Fruit fly (Drosophila melanogaster) whole organism, embryonic: Measurements from ENCODE around the gene CG43800.

ENCODE experiments used
- B-H1 ChIP-seq: fragments of 200-800 bp; sonication (Bioruptor generic); IDR thresholded peaks from 3 replicates; pipeline ENCODE4 v1.3.6; 2022; ENCODE audit warnings: missing biosample characterization, missing genetic modification characterization
- BEAF-32 ChIP-seq: fragments of 200-800 bp; sonication (Bioruptor generic); optimal IDR thresholded peaks from 3 replicates; lab custom pipeline; 2017; ENCODE audit warnings: missing biosample characterization, missing genetic modification characterization, mild to moderate bottlenecking, moderate library complexity, missing genetic modification reagents
- CG10274 ChIP-seq: fragments of 200-800 bp; sonication (Bioruptor generic); optimal IDR thresholded peaks from 3 replicates; lab custom pipeline; 2017; ENCODE audit warnings: missing biosample characterization, mild to moderate bottlenecking, missing genetic modification characterization
- CG12942 ChIP-seq: fragments of 200-800 bp; sonication (Bioruptor generic); optimal IDR thresholded peaks from 3 replicates; lab custom pipeline; 2016; ENCODE audit warnings: missing biosample characterization, missing genetic modification characterization
- CG14050 ChIP-seq: fragments of 200-800 bp; sonication (Bioruptor generic); IDR thresholded peaks from 3 replicates; pipeline ENCODE4 v1.3.6; 2022; ENCODE audit warnings: missing biosample characterization, missing genetic modification characterization
- CG1603 ChIP-seq: fragments of 200-800 bp; sonication (Bioruptor generic); optimal IDR thresholded peaks from 2 replicates; lab custom pipeline; 2019; ENCODE audit warnings: missing biosample characterization, mild to moderate bottlenecking, missing genetic modification characterization, moderate library complexity
- CG30020 ChIP-seq: fragments of 200-800 bp; optimal IDR thresholded peaks from 2 replicates; lab custom pipeline; 2019; ENCODE audit warnings: missing biosample characterization, mild to moderate bottlenecking, missing genetic modification characterization, moderate library complexity
- CG3281 ChIP-seq: fragments of 200-800 bp; sonication (Bioruptor generic); optimal IDR thresholded peaks from 3 replicates; lab custom pipeline; 2017; ENCODE audit warnings: missing biosample characterization, mild to moderate bottlenecking, missing genetic modification characterization
- CG3847 ChIP-seq: fragments of 200-800 bp; sonication (Bioruptor generic); IDR thresholded peaks from 2 replicates; pipeline ENCODE4 v1.3.6; 2022; ENCODE audit warnings: missing biosample characterization, missing genetic modification characterization
- CG43689 ChIP-seq: fragments of 200-800 bp; sonication (Bioruptor generic); IDR thresholded peaks from 2 replicates; pipeline ENCODE4 v1.3.6; 2022; ENCODE audit warnings: missing biosample characterization, missing genetic modification characterization
- CG6254 ChIP-seq: fragments of 200-800 bp; sonication (Bioruptor generic); optimal IDR thresholded peaks from 3 replicates; lab custom pipeline; 2017; ENCODE audit warnings: mild to moderate bottlenecking, missing biosample characterization, missing genetic modification reagents, missing genetic modification characterization
- CG7963 ChIP-seq: fragments of 200-800 bp; sonication (Bioruptor generic); IDR thresholded peaks from 3 replicates; pipeline ENCODE4 v1.3.6; 2022; ENCODE audit warnings: missing biosample characterization, missing genetic modification characterization; ENCODE audit not compliant: partially characterized antibody
- CG8290 ChIP-seq, 3 experiments: fragments of 200-800 bp; sonication (Bioruptor generic); optimal IDR thresholded peaks; 2 replicates each; lab custom pipeline; 2016 to 2019; ENCODE audit warnings: missing biosample characterization in 3 of 3, missing genetic modification characterization in 3 of 3, mild to moderate bottlenecking in 2 of 3, moderate library complexity in 1 of 3
- CG8765 ChIP-seq: fragments of 200-800 bp; sonication (Bioruptor generic); IDR thresholded peaks from 2 replicates; pipeline ENCODE4 v1.3.6; 2022; ENCODE audit warnings: missing biosample characterization, missing genetic modification characterization
- CrebB ChIP-seq: fragments of 200-800 bp; sonication (Bioruptor generic); optimal IDR thresholded peaks from 3 replicates; lab custom pipeline; 2018; ENCODE audit warnings: missing biosample characterization, mild to moderate bottlenecking, missing genetic modification characterization
- Dip2 ChIP-seq: fragments of 200-800 bp; sonication (Bioruptor generic); IDR thresholded peaks from 2 replicates; pipeline ENCODE4 v1.3.6; 2022; ENCODE audit warnings: missing biosample characterization, missing genetic modification characterization
- Dll ChIP-seq: fragments of 200-800 bp; sonication (Bioruptor generic); IDR thresholded peaks from 4 replicates; pipeline ENCODE4 v1.3.6; 2022; ENCODE audit warnings: missing biosample characterization, missing genetic modification characterization; ENCODE audit not compliant: partially characterized antibody
- Ets97D ChIP-seq: fragments of 200-800 bp; sonication (Bioruptor generic); optimal IDR thresholded peaks from 3 replicates; lab custom pipeline; 2016; ENCODE audit warnings: missing biosample characterization, missing genetic modification characterization
- H2.0 ChIP-seq: fragments of 200-800 bp; sonication (Bioruptor generic); IDR thresholded peaks from 2 replicates; pipeline ENCODE4 v1.3.6; 2022; ENCODE audit warnings: missing biosample characterization, missing genetic modification characterization
- Jarid2 ChIP-seq: fragments of 200-800 bp; sonication (Bioruptor generic); optimal IDR thresholded peaks from 3 replicates; lab custom pipeline; 2017; ENCODE audit warnings: mild to moderate bottlenecking, missing biosample characterization, missing genetic modification reagents, missing genetic modification characterization
- NC2α ChIP-seq: fragments of 200-800 bp; sonication (Bioruptor generic); optimal IDR thresholded peaks from 2 replicates; lab custom pipeline; 2016; ENCODE audit warnings: missing biosample characterization, missing genetic modification characterization
- Neu2 ChIP-seq: fragments of 200-800 bp; sonication (Bioruptor generic); optimal IDR thresholded peaks from 3 replicates; lab custom pipeline; 2016; ENCODE audit warnings: missing biosample characterization, missing genetic modification characterization, borderline replicate concordance
- Nf-YC ChIP-seq: fragments of 200-800 bp; optimal IDR thresholded peaks from 3 replicates; lab custom pipeline; 2019; ENCODE audit warnings: missing biosample characterization, mild to moderate bottlenecking, missing genetic modification characterization, moderate library complexity
- Opbp ChIP-seq: fragments of 200-800 bp; sonication (Bioruptor generic); IDR thresholded peaks from 3 replicates; pipeline ENCODE4 v1.3.6; 2022; ENCODE audit warnings: missing biosample characterization, missing genetic modification characterization; ENCODE audit not compliant: partially characterized antibody
- Optix ChIP-seq: fragments of 200-800 bp; sonication (Bioruptor generic); IDR thresholded peaks from 3 replicates; pipeline ENCODE4 v1.3.6; 2022; ENCODE audit warnings: missing biosample characterization, missing genetic modification characterization
- Poxn ChIP-seq: fragments of 200-800 bp; sonication (Bioruptor generic); IDR thresholded peaks from 2 replicates; pipeline ENCODE4 v1.3.6; 2022; ENCODE audit warnings: missing biosample characterization, missing genetic modification characterization
- Taf1 ChIP-seq: fragments of 200-800 bp; sonication (Bioruptor generic); IDR thresholded peaks from 2 replicates; pipeline ENCODE4 v1.3.6; 2022; ENCODE audit warnings: missing biosample characterization, missing genetic modification characterization
- amos ChIP-seq: fragments of 200-800 bp; sonication (Bioruptor generic); IDR thresholded peaks from 2 replicates; pipeline ENCODE4 v1.3.6; 2022; ENCODE audit warnings: missing biosample characterization, missing genetic modification characterization; ENCODE audit not compliant: partially characterized antibody
- ase ChIP-seq: fragments of 200-800 bp; sonication (Bioruptor generic); IDR thresholded peaks from 3 replicates; pipeline ENCODE4 v1.3.6; 2022; ENCODE audit warnings: missing biosample characterization, missing genetic modification characterization
- az2 ChIP-seq: fragments of 200-800 bp; sonication (Bioruptor generic); optimal IDR thresholded peaks from 3 replicates; lab custom pipeline; 2016; ENCODE audit warnings: missing biosample characterization, missing genetic modification characterization
- bigmax ChIP-seq: fragments of 200-800 bp; sonication (Bioruptor generic); optimal IDR thresholded peaks from 2 replicates; lab custom pipeline; 2018; ENCODE audit warnings: missing biosample characterization, mild to moderate bottlenecking, missing genetic modification characterization
- btn ChIP-seq: fragments of 200-800 bp; sonication (Bioruptor generic); optimal IDR thresholded peaks from 2 replicates; lab custom pipeline; 2016; ENCODE audit warnings: missing biosample characterization, missing genetic modification characterization
- dimm ChIP-seq: fragments of 200-800 bp; sonication (Bioruptor generic); IDR thresholded peaks from 2 replicates; pipeline ENCODE4 v1.3.6; 2022; ENCODE audit warnings: missing biosample characterization, missing genetic modification characterization
- dmrt99B ChIP-seq: fragments of 200-800 bp; sonication (Bioruptor generic); optimal IDR thresholded peaks from 2 replicates; lab custom pipeline; 2018; ENCODE audit warnings: missing biosample characterization, mild to moderate bottlenecking, missing genetic modification characterization, moderate library complexity
- eyg ChIP-seq: fragments of 200-800 bp; sonication (Bioruptor generic); optimal IDR thresholded peaks from 3 replicates; lab custom pipeline; 2016; ENCODE audit warnings: missing biosample characterization, missing genetic modification characterization
- fd64A ChIP-seq: fragments of 200-800 bp; sonication (Bioruptor generic); optimal IDR thresholded peaks from 3 replicates; lab custom pipeline; 2018; ENCODE audit warnings: missing biosample characterization, mild to moderate bottlenecking, missing genetic modification characterization
- fd96Cb ChIP-seq: fragments of 200-800 bp; sonication (Bioruptor generic); optimal IDR thresholded peaks from 2 replicates; lab custom pipeline; 2018; ENCODE audit warnings: missing biosample characterization, mild to moderate bottlenecking, missing genetic modification characterization, moderate library complexity
- gfzf ChIP-seq: fragments of 200-800 bp; sonication (Bioruptor generic); optimal IDR thresholded peaks from 2 replicates; lab custom pipeline; 2016; ENCODE audit warnings: missing biosample characterization, mild to moderate bottlenecking, missing genetic modification characterization, moderate library complexity
- her ChIP-seq: fragments of 200-800 bp; sonication (Bioruptor generic); optimal IDR thresholded peaks from 2 replicates; lab custom pipeline; 2016; ENCODE audit warnings: missing biosample characterization, missing genetic modification characterization
- jing ChIP-seq: fragments of 200-800 bp; sonication (Bioruptor generic); optimal IDR thresholded peaks from 2 replicates; lab custom pipeline; 2018; ENCODE audit warnings: missing biosample characterization, mild to moderate bottlenecking, missing genetic modification characterization
- lbe ChIP-seq: fragments of 200-800 bp; sonication (Bioruptor generic); optimal IDR thresholded peaks from 2 replicates; lab custom pipeline; 2016; ENCODE audit warnings: missing biosample characterization, mild to moderate bottlenecking, missing genetic modification characterization
- lola ChIP-seq, 3 experiments: fragments of >200 bp in 2 of 3; fragments of 200-800 bp in 1 of 3; sonication (Bioruptor generic) in 1 of 3; optimal IDR thresholded peaks; 2 replicates each; lab custom pipeline; 2017 to 2019; ENCODE audit warnings: missing biosample characterization in 3 of 3, missing genetic modification characterization in 3 of 3, mild to moderate bottlenecking in 1 of 3, moderate library complexity in 1 of 3
- pfk ChIP-seq: fragments of 200-800 bp; sonication (Bioruptor generic); optimal IDR thresholded peaks from 2 replicates; lab custom pipeline; 2018; ENCODE audit warnings: missing biosample characterization, mild to moderate bottlenecking, missing genetic modification characterization, moderate library complexity
- row ChIP-seq: fragments of 200-800 bp; sonication (Bioruptor generic); IDR thresholded peaks from 3 replicates; pipeline ENCODE4 v1.3.6; 2022; ENCODE audit warnings: missing biosample characterization, missing genetic modification characterization
- sd ChIP-seq: fragments of 200-800 bp; sonication (Bioruptor generic); optimal IDR thresholded peaks from 3 replicates; lab custom pipeline; 2018; ENCODE audit warnings: missing biosample characterization, mild to moderate bottlenecking, missing genetic modification characterization, moderate library complexity
- seq ChIP-seq: fragments of 200-800 bp; sonication (Bioruptor generic); IDR thresholded peaks from 2 replicates; pipeline ENCODE4 v1.3.6; 2022; ENCODE audit warnings: missing biosample characterization, missing genetic modification characterization
- trh ChIP-seq: fragments of 200-800 bp; sonication (Bioruptor generic); optimal IDR thresholded peaks from 2 replicates; lab custom pipeline; 2016; ENCODE audit warnings: missing biosample characterization, missing genetic modification characterization
- vnd ChIP-seq: fragments of 200-800 bp; sonication (Bioruptor generic); IDR thresholded peaks from 3 replicates; pipeline ENCODE4 v1.3.6; 2022; ENCODE audit warnings: missing biosample characterization, missing genetic modification characterization; ENCODE audit not compliant: partially characterized antibody
- wor ChIP-seq: fragments of 200-800 bp; sonication (Bioruptor generic); IDR thresholded peaks from 2 replicates; pipeline ENCODE4 v1.3.6; 2022; ENCODE audit warnings: missing biosample characterization, missing genetic modification characterization
- yki ChIP-seq: fragments of >200 bp; optimal IDR thresholded peaks from 3 replicates; lab custom pipeline; 2018
- zfh1 ChIP-seq: fragments of 200-800 bp; sonication (Bioruptor generic); IDR thresholded peaks from 3 replicates; pipeline ENCODE4 v1.3.6; 2022; ENCODE audit warnings: missing biosample characterization, missing genetic modification characterization

CG43800 gene

dm6 chr2L:7240311-7240710 is 7.7 kb upstream of the CG43800 start (continued):
- no peak for TF ChIP-seq her (GFP tag; lab: Kevin White, UChicago)
- TF ChIP-seq fd96Cb (tag; lab: Kevin White, UChicago): no peak
- no peak for TF ChIP-seq CG3281 (GFP tag; lab: Kevin White, UChicago)
- TF ChIP-seq gfzf (GFP tag; lab: Kevin White, UChicago): no peak
- TF ChIP-seq Neu2 (GFP tag; lab: Kevin White, UChicago): no peak
- TF ChIP-seq az2: no peak
- no peak for TF ChIP-seq bigmax (GFP tag; lab: Kevin White, UChicago)
- no peak for TF ChIP-seq lbe (GFP tag; lab: Kevin White, UChicago)
- TF ChIP-seq jing (GFP tag; lab: Kevin White, UChicago): no peak
- TF ChIP-seq B-H1 (GFP tag; lab: Robert Waterston, UW): no peak
- TF ChIP-seq CG6254 (GFP tag; lab: Kevin White, UChicago): no peak
- TF ChIP-seq Taf1 (GFP tag; lab: Robert Waterston, UW): no peak
- no peak for TF ChIP-seq btn
- TF ChIP-seq yki (lab: Kevin White, UChicago): no peak
- TF ChIP-seq Dip2: no peak
- TF ChIP-seq CG3847 (GFP tag; lab: Robert Waterston, UW): no peak
- no peak for TF ChIP-seq trh (GFP tag; lab: Kevin White, UChicago)
- TF ChIP-seq Optix (GFP tag; lab: Robert Waterston, UW): no peak
- no peak for TF ChIP-seq CG8765 (GFP tag; lab: Robert Waterston, UW)
- no peak for TF ChIP-seq row
- peak; percentile 25; the same call in 1 of the 2 replicates for TF ChIP-seq amos
- no peak for TF ChIP-seq CG43689
- TF ChIP-seq Ets97D (GFP tag; lab: Kevin White, UChicago): no peak
- no peak for TF ChIP-seq CG12942 (GFP tag; lab: Kevin White, UChicago)
- TF ChIP-seq seq: no peak
- no peak for TF ChIP-seq CG1603 (tag; lab: Kevin White, UChicago)
- TF ChIP-seq CG10274 (GFP tag; lab: Kevin White, UChicago): no peak
- TF ChIP-seq Jarid2: peak; percentile 52
- no peak for TF ChIP-seq CG14050 (GFP tag; lab: Robert Waterston, UW)
- no peak for TF ChIP-seq CG30020 (tag; lab: Kevin White, UChicago)
- TF ChIP-seq Opbp (GFP tag; lab: Robert Waterston, UW): no peak
- TF ChIP-seq CrebB: no peak
- no peak for TF ChIP-seq Poxn (GFP tag; lab: Robert Waterston, UW)
- TF ChIP-seq lola (GFP tag; optimal IDR thresholded peaks at IDR 0.05; lab: Kevin White, UChicago): no peak
- TF ChIP-seq CG7963 (GFP tag; lab: Robert Waterston, UW): no peak
- TF ChIP-seq Dll (GFP tag; lab: Robert Waterston, UW): no peak
- no peak for TF ChIP-seq dmrt99B (tag; lab: Kevin White, UChicago)
- TF ChIP-seq CG8290 (GFP tag; optimal IDR thresholded peaks at IDR 0.05; lab: Kevin White, UChicago): no peak
- TF ChIP-seq CG8290 (tag; optimal IDR thresholded peaks at IDR 0.05; lab: Kevin White, UChicago): peak in 1 of 2 experiments; percentile 3
- no peak for TF ChIP-seq eyg (GFP tag; lab: Kevin White, UChicago)
- 0 out of 3 replicates have a peak, but pooled peaks have one; percentile 29 for TF ChIP-seq zfh1 (GFP tag; lab: Robert Waterston, UW)
- TF ChIP-seq dimm: no peak
- peak; percentile 8; the same call in 1 of the 3 replicates for TF ChIP-seq vnd (GFP tag; lab: Robert Waterston, UW)
- no peak for TF ChIP-seq fd64A (GFP tag; lab: Kevin White, UChicago)
- TF ChIP-seq Nf-YC (tag; lab: Kevin White, UChicago): no peak
- TF ChIP-seq sd (tag; lab: Kevin White, UChicago): no peak
- no peak for TF ChIP-seq H2.0
- TF ChIP-seq wor (GFP tag; lab: Robert Waterston, UW): no peak
- TF ChIP-seq NC2α: no peak
- TF ChIP-seq ase (GFP tag; lab: Robert Waterston, UW): no peak
- TF ChIP-seq BEAF-32 (GFP tag; lab: Kevin White, UChicago): no peak
- TF ChIP-seq pfk (GFP tag; lab: Kevin White, UChicago): no peak
